Fruit fly (Drosophila melanogaster) whole organism, prepupa: ENCODE results near the gene ewg.

Experiments
- CG10631 ChIP-seq: fragments of 200-800 bp; sonication (Bioruptor generic); optimal IDR thresholded peaks from 2 replicates; lab custom pipeline; 2016; ENCODE audit warnings: missing biosample characterization, missing genetic modification characterization
- CG10669 ChIP-seq: fragments of 200-800 bp; sonication (Bioruptor generic); optimal IDR thresholded peaks from 3 replicates; lab custom pipeline; 2018; ENCODE audit warnings: missing biosample characterization, mild to moderate bottlenecking, missing genetic modification characterization, moderate library complexity
- CG11762 ChIP-seq: fragments of 200-800 bp; sonication (Bioruptor generic); optimal IDR thresholded peaks from 3 replicates; lab custom pipeline; 2016; ENCODE audit warnings: missing biosample characterization, missing genetic modification characterization; ENCODE audit not compliant: insufficient read depth
- CG11902 ChIP-seq: fragments of 200-800 bp; sonication (Bioruptor generic); optimal IDR thresholded peaks from 3 replicates; lab custom pipeline; 2016; ENCODE audit warnings: missing biosample characterization, missing genetic modification characterization
- CG15336 ChIP-seq: fragments of 200-800 bp; sonication (Bioruptor generic); IDR thresholded peaks from 2 replicates; pipeline ENCODE4 v1.3.6; 2022; ENCODE audit warnings: missing biosample characterization, missing genetic modification characterization
- CG1621 ChIP-seq: fragments of 200-800 bp; sonication (Bioruptor generic); optimal IDR thresholded peaks from 3 replicates; lab custom pipeline; 2018; ENCODE audit warnings: missing biosample characterization, mild to moderate bottlenecking, missing genetic modification characterization
- CG16779 ChIP-seq: fragments of 200-800 bp; sonication (Bioruptor generic); optimal IDR thresholded peaks from 3 replicates; lab custom pipeline; 2017; ENCODE audit warnings: missing biosample characterization, mild to moderate bottlenecking, missing genetic modification characterization
- CG31627 ChIP-seq: fragments of 200-800 bp; sonication (Bioruptor generic); optimal IDR thresholded peaks from 3 replicates; lab custom pipeline; 2016; ENCODE audit warnings: missing biosample characterization, missing genetic modification characterization
- CG32006 ChIP-seq: fragments of 200-800 bp; sonication (Bioruptor generic); optimal IDR thresholded peaks from 3 replicates; lab custom pipeline; 2017; ENCODE audit warnings: missing biosample characterization, mild to moderate bottlenecking, missing genetic modification characterization
- CG34406 ChIP-seq: fragments of 200-800 bp; sonication (Bioruptor generic); optimal IDR thresholded peaks from 3 replicates; lab custom pipeline; 2016; ENCODE audit warnings: missing biosample characterization, missing genetic modification characterization
- CG3919 ChIP-seq: fragments of 200-800 bp; sonication (Bioruptor generic); optimal IDR thresholded peaks from 3 replicates; lab custom pipeline; 2016; ENCODE audit warnings: missing biosample characterization, missing genetic modification characterization
- CG4318 ChIP-seq: fragments of 200-800 bp; sonication (Bioruptor generic); optimal IDR thresholded peaks from 3 replicates; lab custom pipeline; 2017; ENCODE audit warnings: missing biosample characterization, mild to moderate bottlenecking, missing genetic modification characterization
- CG6163 ChIP-seq: fragments of 200-800 bp; sonication (Bioruptor generic); IDR thresholded peaks from 3 replicates; pipeline ENCODE4 v1.3.6; 2022; ENCODE audit warnings: missing biosample characterization, missing genetic modification characterization
- CG6808 ChIP-seq: fragments of 200-800 bp; sonication (Bioruptor generic); optimal IDR thresholded peaks from 3 replicates; lab custom pipeline; 2017; ENCODE audit warnings: missing biosample characterization, missing genetic modification characterization, mild to moderate bottlenecking, moderate library complexity, missing genetic modification reagents
- CG7368 ChIP-seq: fragments of 200-800 bp; sonication (Bioruptor generic); optimal IDR thresholded peaks from 3 replicates; lab custom pipeline; 2016; ENCODE audit warnings: missing biosample characterization, missing genetic modification characterization
- CG8119 ChIP-seq: fragments of 200-800 bp; sonication (Bioruptor generic); IDR thresholded peaks from 3 replicates; pipeline ENCODE4 v1.3.6; 2022; ENCODE audit warnings: missing biosample characterization, missing genetic modification characterization
- CG8319 ChIP-seq: fragments of 200-800 bp; sonication (Bioruptor generic); optimal IDR thresholded peaks from 3 replicates; lab custom pipeline; 2016; ENCODE audit warnings: missing biosample characterization, missing genetic modification characterization
- CG8632 ChIP-seq: fragments of 200-800 bp; sonication (Bioruptor generic); optimal IDR thresholded peaks from 3 replicates; lab custom pipeline; 2016; ENCODE audit warnings: missing biosample characterization, missing genetic modification characterization
- CG9139 ChIP-seq: fragments of 200-800 bp; sonication (Bioruptor generic); optimal IDR thresholded peaks from 3 replicates; lab custom pipeline; 2017; ENCODE audit warnings: missing biosample characterization, mild to moderate bottlenecking, missing genetic modification characterization
- Eip75B ChIP-seq: fragments of 200-800 bp; sonication (Bioruptor generic); optimal IDR thresholded peaks from 3 replicates; lab custom pipeline; 2016; ENCODE audit warnings: missing biosample characterization, missing genetic modification characterization
- Eip78C ChIP-seq: fragments of 200-800 bp; sonication (Bioruptor generic); peaks from one replicate; lab custom pipeline; 2016; ENCODE audit warnings: missing biosample characterization, missing genetic modification characterization
- Ets96B ChIP-seq: fragments of 200-800 bp; optimal IDR thresholded peaks from 2 replicates; lab custom pipeline; 2019; ENCODE audit warnings: missing biosample characterization, mild to moderate bottlenecking, missing genetic modification characterization, moderate library complexity
- Gug ChIP-seq: fragments of 200-800 bp; sonication (Bioruptor generic); IDR thresholded peaks from 2 replicates; pipeline ENCODE4 v1.3.6; 2022; ENCODE audit warnings: missing biosample characterization, missing genetic modification characterization
- Hr4 ChIP-seq: fragments of 200-800 bp; sonication (Bioruptor generic); optimal IDR thresholded peaks from 3 replicates; lab custom pipeline; 2016; ENCODE audit warnings: missing biosample characterization, missing genetic modification characterization
- Lpt ChIP-seq: fragments of 200-800 bp; sonication (Bioruptor generic); optimal IDR thresholded peaks from 3 replicates; lab custom pipeline; 2016; ENCODE audit warnings: missing biosample characterization, missing genetic modification characterization
- Met ChIP-seq: fragments of 200-800 bp; sonication (Bioruptor generic); optimal IDR thresholded peaks from 3 replicates; lab custom pipeline; 2016; ENCODE audit warnings: missing biosample characterization, missing genetic modification characterization
- Smox ChIP-seq: fragments of 200-800 bp; sonication (Bioruptor generic); optimal IDR thresholded peaks from 3 replicates; lab custom pipeline; 2016; ENCODE audit warnings: missing biosample characterization, missing genetic modification characterization
- Sox14 ChIP-seq: fragments of 200-800 bp; sonication (Bioruptor generic); optimal IDR thresholded peaks from 3 replicates; lab custom pipeline; 2016; ENCODE audit warnings: missing biosample characterization, missing genetic modification characterization
- Sox15 ChIP-seq: fragments of 200-800 bp; sonication (Bioruptor generic); optimal IDR thresholded peaks from 3 replicates; lab custom pipeline; 2016; ENCODE audit warnings: missing biosample characterization, missing genetic modification characterization
- acj6 ChIP-seq: fragments of 200-800 bp; sonication (Bioruptor generic); optimal IDR thresholded peaks from 3 replicates; lab custom pipeline; 2016; ENCODE audit warnings: missing biosample characterization, missing genetic modification characterization
- cyc ChIP-seq: fragments of 200-800 bp; sonication (Bioruptor generic); optimal IDR thresholded peaks from 3 replicates; lab custom pipeline; 2016; ENCODE audit warnings: missing biosample characterization, missing genetic modification characterization
- dac ChIP-seq: fragments of 200-800 bp; sonication (Bioruptor generic); optimal IDR thresholded peaks from 2 replicates; lab custom pipeline; 2017; ENCODE audit warnings: missing biosample characterization, mild to moderate bottlenecking, missing genetic modification characterization
- dsx ChIP-seq: fragments of 200-800 bp; optimal IDR thresholded peaks from 3 replicates; lab custom pipeline; 2019; ENCODE audit warnings: missing biosample characterization, mild to moderate bottlenecking, missing genetic modification characterization, moderate library complexity; ENCODE audit not compliant: poor library complexity, severe bottlenecking
- eg ChIP-seq: fragments of 200-800 bp; sonication (Bioruptor generic); IDR thresholded peaks from 3 replicates; pipeline ENCODE4 v1.3.6; 2022; ENCODE audit warnings: missing biosample characterization, missing genetic modification characterization
- esn ChIP-seq: fragments of 200-800 bp; sonication (Bioruptor generic); optimal IDR thresholded peaks from 2 replicates; lab custom pipeline; 2016; ENCODE audit warnings: missing biosample characterization, mild to moderate bottlenecking, missing genetic modification characterization, moderate library complexity
- fd59A ChIP-seq: fragments of 200-800 bp; sonication (Bioruptor generic); optimal IDR thresholded peaks from 2 replicates; lab custom pipeline; 2017; ENCODE audit warnings: missing biosample characterization, mild to moderate bottlenecking, missing genetic modification characterization, missing genetic modification reagents
- fkh ChIP-seq: fragments of 200-800 bp; sonication (Bioruptor generic); optimal IDR thresholded peaks from 3 replicates; lab custom pipeline; 2017; ENCODE audit warnings: missing biosample characterization, mild to moderate bottlenecking, missing genetic modification characterization, moderate library complexity
- net ChIP-seq: fragments of 200-800 bp; sonication (Bioruptor generic); optimal IDR thresholded peaks from 3 replicates; lab custom pipeline; 2016; ENCODE audit warnings: missing biosample characterization, missing genetic modification characterization
- pdm3 ChIP-seq: fragments of 200-800 bp; sonication (Bioruptor generic); optimal IDR thresholded peaks from 3 replicates; lab custom pipeline; 2016; ENCODE audit warnings: missing biosample characterization, missing genetic modification characterization
- salr ChIP-seq, 2 experiments: fragments of 200-800 bp; sonication (Bioruptor generic); optimal IDR thresholded peaks; 3 replicates each; lab custom pipeline; 2016 to 2018; ENCODE audit warnings: missing biosample characterization in 2 of 2, missing genetic modification characterization in 2 of 2, mild to moderate bottlenecking in 1 of 2
- ss ChIP-seq, 2 experiments: fragments of 200-800 bp; sonication (Bioruptor generic); optimal IDR thresholded peaks; 2 replicates in 1 of 2; 3 replicates in 1 of 2; lab custom pipeline; 2017 to 2018; ENCODE audit warnings: mild to moderate bottlenecking in 2 of 2, missing biosample characterization in 2 of 2, missing genetic modification characterization in 2 of 2, moderate library complexity in 1 of 2
- svp ChIP-seq: fragments of 200-800 bp; sonication (Bioruptor generic); peaks from one replicate; lab custom pipeline; 2016; ENCODE audit warnings: missing biosample characterization, missing genetic modification characterization
- topi ChIP-seq: fragments of 200-800 bp; sonication (Bioruptor generic); optimal IDR thresholded peaks from 3 replicates; lab custom pipeline; 2016; ENCODE audit warnings: missing biosample characterization, missing genetic modification characterization

Gene ewg

dm6 chrX:293254-293653 is 13.7 kb upstream of the ewg start (continued):
- TF ChIP-seq ss (GFP tag; optimal IDR thresholded peaks at IDR 0.05; lab: Kevin White, UChicago) (no peak), CG7368 (GFP tag; lab: Kevin White, UChicago) (no peak), cyc (GFP tag; lab: Kevin White, UChicago) (no peak), CG1621 (tag; lab: Kevin White, UChicago) (no peak), CG11762 (GFP tag; lab: Kevin White, UChicago) (no peak), CG8319 (GFP tag; lab: Kevin White, UChicago) (no peak), acj6 (GFP tag; lab: Kevin White, UChicago) (peak; percentile 34), CG32006 (peak; percentile 84), dsx (GFP tag; lab: Kevin White, UChicago) (no peak), fd59A (GFP tag; lab: Kevin White, UChicago) (no peak), Lpt (GFP tag; lab: Kevin White, UChicago) (no peak), CG6163 (GFP tag; lab: Robert Waterston, UW) (no peak), net (GFP tag; lab: Kevin White, UChicago) (no peak), CG6808 (no peak), svp (GFP tag; lab: Kevin White, UChicago) (peak; percentile 69), CG10669 (GFP tag; lab: Kevin White, UChicago) (peak; percentile 35), CG11902 (no peak), Sox15 (no peak), fkh (no peak), dac (GFP tag; lab: Kevin White, UChicago) (peak; percentile 0), CG8632 (GFP tag; lab: Kevin White, UChicago) (peak; percentile 22), CG31627 (GFP tag; lab: Kevin White, UChicago) (no peak), Smox (GFP tag; lab: Kevin White, UChicago) (peak; percentile 31), Hr4 (peak; percentile 66), CG34406 (peak; percentile 13), pdm3 (GFP tag; lab: Kevin White, UChicago) (peak; percentile 40), Gug (GFP tag; lab: Robert Waterston, UW) (no peak), CG4318 (GFP tag; lab: Kevin White, UChicago) (peak; percentile 58), CG9139 (GFP tag; lab: Kevin White, UChicago) (no peak), eg (GFP tag; lab: Robert Waterston, UW) (no peak), Met (GFP tag; lab: Kevin White, UChicago) (peak; percentile 27)

- peak; percentile 6 for TF ChIP-seq Ets96B (tag; lab: Kevin White, UChicago)
- TF ChIP-seq fd59A (GFP tag; lab: Kevin White, UChicago): no peak
- TF ChIP-seq CG34406: no peak
- TF ChIP-seq cyc (GFP tag; lab: Kevin White, UChicago): peak; percentile 8
- no peak for TF ChIP-seq Eip75B
- TF ChIP-seq CG8632 (GFP tag; lab: Kevin White, UChicago): no peak
- no peak for TF ChIP-seq Sox14
- no peak for TF ChIP-seq topi
- TF ChIP-seq CG10669 (GFP tag; lab: Kevin White, UChicago): peak; percentile 17
- no peak for TF ChIP-seq CG15336
- TF ChIP-seq CG8119 (GFP tag; lab: Robert Waterston, UW): peak; percentile 39; the same call in 1 of the 3 replicates
- no peak for TF ChIP-seq esn (GFP tag; lab: Kevin White, UChicago)
- TF ChIP-seq Eip78C: peak; percentile 83
- no peak for TF ChIP-seq CG8319 (GFP tag; lab: Kevin White, UChicago)
- TF ChIP-seq Lpt (GFP tag; lab: Kevin White, UChicago): peak; percentile 7
- TF ChIP-seq Hr4: peak; percentile 56
- TF ChIP-seq CG31627 (GFP tag; lab: Kevin White, UChicago): peak; percentile 28
- TF ChIP-seq CG10631 (GFP tag; lab: Kevin White, UChicago): peak; percentile 41
- TF ChIP-seq Met (GFP tag; lab: Kevin White, UChicago): no peak
- TF ChIP-seq salr (GFP tag; optimal IDR thresholded peaks at IDR 0.05; lab: Kevin White, UChicago): peak in 1 of 2 experiments; percentile 32
- peak; percentile 33 for TF ChIP-seq net (GFP tag; lab: Kevin White, UChicago)
- peak; percentile 11 for TF ChIP-seq CG3919 (GFP tag; lab: Kevin White, UChicago)
- TF ChIP-seq CG16779: no peak
Measured at dm6 chrX:278370-279096, 985 bp downstream of the ewg start.
